Worm (Caenorhabditis elegans): ENCODE results near the gene prcc-1.

DNA sequence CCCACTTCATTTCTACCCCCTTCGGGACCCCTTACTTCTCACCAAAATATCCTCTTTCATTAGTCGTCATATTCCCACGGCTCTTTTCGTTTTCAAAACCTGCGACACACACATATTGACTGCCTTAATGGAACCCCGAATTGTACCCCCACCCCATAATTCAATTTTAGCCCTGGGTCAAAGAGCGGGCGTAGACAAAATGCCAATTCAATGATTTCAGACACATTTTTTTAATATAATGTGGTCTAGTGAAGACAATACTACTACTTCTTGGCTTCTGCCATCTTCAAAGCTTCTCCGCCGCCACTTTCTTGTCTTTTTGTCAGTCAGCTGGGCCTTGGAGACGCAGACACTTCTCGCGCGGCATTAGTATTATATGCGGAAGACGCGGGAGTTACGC, 34.1 kb upstream of the prcc-1 start:
- TF ChIP-seq flt-1 (GFP tag; IDR thresholded peaks at IDR 0.05), result no peak
- TF ChIP-seq klf-2 (GFP tag; conservative IDR thresholded peaks at IDR 0.05), result no peak
- TF ChIP-seq med-1 (GFP tag; optimal IDR thresholded peaks at IDR 0.05; ENCODE audit: insufficient read depth), result no peak
- TF ChIP-seq ztf-29 (GFP tag; IDR thresholded peaks at IDR 0.05), result no peak
